Worm (Caenorhabditis elegans) whole organism, midembryonic: Measurements from ENCODE around the gene R05H10.1.

Experiments used
- T22C8.4 ChIP-seq: fragments of 200-800 bp; sonication (Bioruptor generic); IDR thresholded peaks from 2 replicates; pipeline ENCODE4 v1.3.6; 2022; ENCODE audit warnings: missing genetic modification characterization, missing compliant biosample characterization
- cog-1 ChIP-seq: sonication (generic microtip); optimal IDR thresholded peaks from 2 replicates; lab custom pipeline; 2016; ENCODE audit warnings: missing genetic modification characterization, missing compliant biosample characterization
- flt-1 ChIP-seq: fragments of 200-800 bp; sonication (Bioruptor generic); IDR thresholded peaks from 2 replicates; pipeline ENCODE4 v1.3.6; 2022; ENCODE audit warnings: missing genetic modification characterization, missing compliant biosample characterization
- klf-2 ChIP-seq: fragments of 200-800 bp; sonication (Bioruptor generic); conservative IDR thresholded peaks from 2 replicates; pipeline ENCODE4 v1.3.6; 2022; ENCODE audit warnings: missing genetic modification reagents, missing genetic modification characterization, missing compliant biosample characterization
- med-1 ChIP-seq: sonication (generic microtip); optimal IDR thresholded peaks from 2 replicates; lab custom pipeline; 2017; ENCODE audit warnings: missing genetic modification characterization, mild to moderate bottlenecking, missing compliant biosample characterization, antibody characterized with exemption, missing genetic modification reagents; ENCODE audit not compliant: insufficient read depth
- ref-1 ChIP-seq: fragments of 200-800 bp; sonication (Bioruptor generic); conservative IDR thresholded peaks from 2 replicates; pipeline ENCODE4 v1.3.6; 2022; ENCODE audit warnings: missing genetic modification reagents, missing genetic modification characterization, missing compliant biosample characterization
- tab-1 ChIP-seq: fragments of 200-800 bp; sonication (Bioruptor generic); IDR thresholded peaks from 2 replicates; pipeline ENCODE4 v1.3.6; 2022; ENCODE audit warnings: missing genetic modification characterization, missing compliant biosample characterization
- ztf-23 ChIP-seq: fragments of 200-800 bp; sonication (Bioruptor generic); IDR thresholded peaks from 2 replicates; pipeline ENCODE4 v1.3.6; 2022; ENCODE audit warnings: missing genetic modification reagents, missing genetic modification characterization, missing compliant biosample characterization
- ztf-29 ChIP-seq: fragments of 200-800 bp; sonication (Bioruptor generic); IDR thresholded peaks from 2 replicates; pipeline ENCODE4 v1.3.6; 2022; ENCODE audit warnings: missing genetic modification reagents, missing genetic modification characterization, missing compliant biosample characterization

The R05H10.1 gene

ce11 chrII:14896503-14896902 is 44.9 kb downstream of the R05H10.1 start:
- TF ChIP-seq ztf-23 (GFP tag; lab: Robert Waterston, UW) = no peak
- TF ChIP-seq T22C8.4 = no peak
- TF ChIP-seq cog-1 = no peak
- no peak for TF ChIP-seq med-1 (GFP tag; lab: Kevin White, UChicago)
- TF ChIP-seq flt-1 = no peak
- TF ChIP-seq tab-1 = no peak
- no peak for TF ChIP-seq ztf-29
- TF ChIP-seq ref-1 = no peak
- no peak for TF ChIP-seq klf-2 (GFP tag; lab: Robert Waterston, UW)

ce11 chrII:14902193-14902592 is 50.6 kb downstream of the R05H10.1 start, which contains the start of gene cog-1:
cog-1 (plus strand) TSS chrII:14902493.
- TF ChIP-seq cog-1 (no peak), med-1 (GFP tag; lab: Kevin White, UChicago) (no peak), ref-1 (no peak), T22C8.4 (no peak), ztf-23 (GFP tag; lab: Robert Waterston, UW) (no peak), ztf-29 (no peak), tab-1 (no peak), flt-1 (no peak), klf-2 (GFP tag; lab: Robert Waterston, UW) (no peak)
